Fruit fly (Drosophila melanogaster) whole organism, wandering third instar larva: ENCODE results near the gene CG5541.

Experiments used
- Abd-B ChIP-seq: fragments of >200 bp; optimal IDR thresholded peaks from 2 replicates; lab custom pipeline; 2017; ENCODE audit warnings: missing biosample characterization, missing genetic modification characterization
- CG32264 ChIP-seq: fragments of 200-800 bp; sonication (Bioruptor generic); optimal IDR thresholded peaks from 2 replicates; lab custom pipeline; 2016; ENCODE audit warnings: missing biosample characterization, missing genetic modification characterization
- CG9705 ChIP-seq: fragments of 200-800 bp; sonication (Bioruptor generic); optimal IDR thresholded peaks from 2 replicates; lab custom pipeline; 2018; ENCODE audit warnings: missing biosample characterization, mild to moderate bottlenecking, missing genetic modification characterization
- CrebA ChIP-seq: fragments of 200-800 bp; sonication (Bioruptor generic); optimal IDR thresholded peaks from 2 replicates; lab custom pipeline; 2016; ENCODE audit warnings: missing biosample characterization, mild to moderate bottlenecking, missing genetic modification characterization, borderline replicate concordance
- Dfd ChIP-seq: fragments of >200 bp; optimal IDR thresholded peaks from 2 replicates; lab custom pipeline; 2017; ENCODE audit warnings: missing biosample characterization, missing genetic modification characterization
- Dif ChIP-seq: fragments of 200-275, 200-300 bp; sonication (Bioruptor generic); optimal IDR thresholded peaks from 2 replicates; lab custom pipeline; 2018; ENCODE audit warnings: missing biosample characterization, missing genetic modification characterization; ENCODE audit not compliant: partially characterized antibody
- GATAd ChIP-seq: sonication (Bioruptor generic); optimal IDR thresholded peaks from 2 replicates; lab custom pipeline; 2016; ENCODE audit warnings: missing biosample characterization, missing genetic modification characterization
- HLH106 ChIP-seq: fragments of 200-800 bp; optimal IDR thresholded peaks from 3 replicates; lab custom pipeline; 2019; ENCODE audit warnings: missing biosample characterization, mild to moderate bottlenecking, missing genetic modification characterization, moderate library complexity
- Hnf4 ChIP-seq: fragments of 200-800 bp; sonication (Bioruptor generic); optimal IDR thresholded peaks from 2 replicates; lab custom pipeline; 2016; ENCODE audit warnings: missing biosample characterization, mild to moderate bottlenecking, missing genetic modification characterization
- Hr78 ChIP-seq: fragments of >200 bp; optimal IDR thresholded peaks from 2 replicates; lab custom pipeline; 2017; ENCODE audit warnings: missing biosample characterization, missing genetic modification characterization
- Hr83 ChIP-seq: fragments of 200-300 bp; sonication (Bioruptor generic); optimal IDR thresholded peaks from 2 replicates; lab custom pipeline; 2016; ENCODE audit warnings: missing biosample characterization, mild to moderate bottlenecking, missing genetic modification characterization, moderate library complexity; ENCODE audit not compliant: poor library complexity, severe bottlenecking
- Jra ChIP-seq: sonication (Bioruptor generic); optimal IDR thresholded peaks from 2 replicates; lab custom pipeline; 2016; ENCODE audit warnings: missing biosample characterization, missing genetic modification characterization
- Mio ChIP-seq: sonication (Bioruptor generic); optimal IDR thresholded peaks from 2 replicates; lab custom pipeline; 2016; ENCODE audit warnings: missing biosample characterization, missing genetic modification characterization
- Myc ChIP-seq: fragments of >200 bp; optimal IDR thresholded peaks from 2 replicates; lab custom pipeline; 2017
- N ChIP-seq: fragments of >200 bp; optimal IDR thresholded peaks from 2 replicates; lab custom pipeline; 2018; ENCODE audit warnings: missing biosample characterization, missing external identifiers, missing genetic modification characterization
- OdsH ChIP-seq: fragments of 200-800 bp; sonication (Bioruptor generic); optimal IDR thresholded peaks from 2 replicates; lab custom pipeline; 2016; ENCODE audit warnings: missing biosample characterization, mild to moderate bottlenecking, missing genetic modification characterization
- Rel ChIP-seq, 2 experiments: fragments of 200-800 bp; sonication (Bioruptor generic) in 1 of 2; optimal IDR thresholded peaks; 2 replicates in 1 of 2; 3 replicates in 1 of 2; lab custom pipeline; 2016 to 2019; ENCODE audit warnings: mild to moderate bottlenecking in 2 of 2, missing biosample characterization in 2 of 2, missing genetic modification characterization in 2 of 2, moderate library complexity in 1 of 2
- Sp1 ChIP-seq: fragments of 200-800 bp; sonication (Bioruptor generic); optimal IDR thresholded peaks from 3 replicates; lab custom pipeline; 2019; ENCODE audit warnings: missing biosample characterization, mild to moderate bottlenecking, missing genetic modification characterization, moderate library complexity
- Vsx2 ChIP-seq: fragments of 200-300, 225-300 bp; sonication (Bioruptor generic); optimal IDR thresholded peaks from 2 replicates; lab custom pipeline; 2018; ENCODE audit warnings: missing biosample characterization, missing genetic modification characterization; ENCODE audit not compliant: partially characterized antibody
- br ChIP-seq: fragments of 200-800 bp; sonication (Bioruptor generic); optimal IDR thresholded peaks from 2 replicates; lab custom pipeline; 2016; ENCODE audit warnings: missing biosample characterization, missing genetic modification characterization
- brk ChIP-seq: fragments of 200-800 bp; sonication (Bioruptor generic); optimal IDR thresholded peaks from 2 replicates; lab custom pipeline; 2016; ENCODE audit warnings: missing biosample characterization, mild to moderate bottlenecking, missing genetic modification characterization
- dl ChIP-seq, 2 experiments: fragments of 175-275, 200-275 bp in 1 of 2; fragments of 200-275 bp in 1 of 2; sonication (Bioruptor generic); optimal IDR thresholded peaks; lab custom pipeline; 2018; ENCODE audit warnings: mild to moderate bottlenecking in 2 of 2, missing biosample characterization in 2 of 2, missing genetic modification characterization in 2 of 2, moderate library complexity in 2 of 2; ENCODE audit not compliant: partially characterized antibody in 2 of 2, insufficient read depth in 1 of 2
- dmrt93B ChIP-seq: fragments of 200-800 bp; sonication (Bioruptor generic); optimal IDR thresholded peaks from 2 replicates; lab custom pipeline; 2018; ENCODE audit warnings: missing biosample characterization, mild to moderate bottlenecking, missing genetic modification characterization
- dsf ChIP-seq: sonication (Bioruptor generic); optimal IDR thresholded peaks from 2 replicates; lab custom pipeline; 2016; ENCODE audit warnings: missing biosample characterization, missing genetic modification characterization, borderline replicate concordance
- ey ChIP-seq: fragments of 200-800 bp; sonication (Bioruptor generic); optimal IDR thresholded peaks from 2 replicates; lab custom pipeline; 2016; ENCODE audit warnings: missing biosample characterization, missing genetic modification characterization
- foxo ChIP-seq, 2 experiments: fragments of 200-800 bp; sonication (Bioruptor generic); optimal IDR thresholded peaks; 2 replicates in 1 of 2; 3 replicates in 1 of 2; lab custom pipeline; 2016 to 2017; ENCODE audit warnings: missing biosample characterization in 2 of 2, missing genetic modification characterization in 2 of 2
- fru ChIP-seq: fragments of 200-800 bp; sonication (Bioruptor generic); optimal IDR thresholded peaks from 3 replicates; lab custom pipeline; 2016; ENCODE audit warnings: missing biosample characterization, mild to moderate bottlenecking, missing genetic modification characterization
- h ChIP-seq: fragments of 200-800 bp; sonication (Bioruptor generic); optimal IDR thresholded peaks from 3 replicates; lab custom pipeline; 2016; ENCODE audit warnings: missing biosample characterization, mild to moderate bottlenecking, missing genetic modification characterization
- jim ChIP-seq: fragments of 175-275, 200-325 bp; sonication (Bioruptor generic); optimal IDR thresholded peaks from 2 replicates; lab custom pipeline; 2016; ENCODE audit warnings: missing biosample characterization, mild to moderate bottlenecking, missing genetic modification characterization
- lola ChIP-seq: fragments of >200 bp; optimal IDR thresholded peaks from 2 replicates; lab custom pipeline; 2017; ENCODE audit warnings: missing biosample characterization, missing genetic modification characterization
- pan ChIP-seq: fragments of >200 bp; optimal IDR thresholded peaks from 2 replicates; lab custom pipeline; 2017
- psq ChIP-seq: fragments of 200-800 bp; sonication (Bioruptor generic); optimal IDR thresholded peaks from 3 replicates; lab custom pipeline; 2017; ENCODE audit warnings: missing biosample characterization, mild to moderate bottlenecking, missing genetic modification characterization, moderate library complexity
- rgr ChIP-seq: fragments of 200-800 bp; sonication (Bioruptor generic); optimal IDR thresholded peaks from 3 replicates; lab custom pipeline; 2016; ENCODE audit warnings: missing biosample characterization, mild to moderate bottlenecking, missing genetic modification characterization
- sage ChIP-seq: fragments of 200-800 bp; sonication (Bioruptor generic); optimal IDR thresholded peaks from 2 replicates; lab custom pipeline; 2016; ENCODE audit warnings: missing biosample characterization, mild to moderate bottlenecking, missing genetic modification characterization
- sv ChIP-seq: fragments of 200-800 bp; sonication (Bioruptor generic); optimal IDR thresholded peaks from 3 replicates; lab custom pipeline; 2016; ENCODE audit warnings: missing biosample characterization, missing genetic modification characterization
- tai ChIP-seq: sonication (Bioruptor generic); optimal IDR thresholded peaks from 2 replicates; lab custom pipeline; 2016; ENCODE audit warnings: missing biosample characterization, missing genetic modification characterization
- usp ChIP-seq: fragments of >200 bp; optimal IDR thresholded peaks from 2 replicates; lab custom pipeline; 2017; ENCODE audit warnings: missing biosample characterization, missing genetic modification characterization
- woc ChIP-seq: sonication (Bioruptor generic); optimal IDR thresholded peaks from 2 replicates; lab custom pipeline; 2016; ENCODE audit warnings: missing biosample characterization, mild to moderate bottlenecking, missing genetic modification characterization

Gene CG5541

DNA sequence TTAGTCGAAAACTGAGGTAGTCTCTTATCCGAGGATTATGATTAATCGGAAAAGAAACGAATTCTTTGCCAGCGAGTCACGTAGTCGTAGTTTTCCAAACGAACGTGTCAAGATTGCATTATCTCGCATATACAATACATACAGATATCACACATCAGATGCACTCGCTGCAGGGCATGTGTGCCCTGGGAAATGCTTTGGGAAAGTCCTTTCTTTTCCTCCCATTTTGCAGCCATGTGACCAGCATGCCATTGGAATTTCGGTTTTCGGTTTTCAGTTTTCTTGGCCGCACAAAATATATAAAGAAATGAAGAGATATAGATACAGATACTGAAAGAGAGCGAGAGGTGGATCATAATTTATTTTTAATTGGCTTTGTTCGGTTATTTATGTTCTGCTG is 15.8 kb upstream of the CG5541 start:
- TF ChIP-seq Myc (lab: Kevin White, UChicago) (no peak), Sp1 (no peak), dsf (no peak), psq (no peak), Hr83 (no peak), HLH106 (tag; lab: Kevin White, UChicago) (no peak), Mio (no peak), h (GFP tag; lab: Kevin White, UChicago) (no peak), brk (GFP tag; lab: Kevin White, UChicago) (no peak), foxo (GFP tag; optimal IDR thresholded peaks at IDR 0.05; lab: Kevin White, UChicago) (no peak), sv (GFP tag; lab: Kevin White, UChicago) (no peak), GATAd (no peak), lola (GFP tag; lab: Kevin White, UChicago) (no peak), OdsH (GFP tag; lab: Kevin White, UChicago) (no peak), woc (no peak), N (no peak), Dfd (GFP tag; lab: Kevin White, UChicago) (no peak)

DNA sequence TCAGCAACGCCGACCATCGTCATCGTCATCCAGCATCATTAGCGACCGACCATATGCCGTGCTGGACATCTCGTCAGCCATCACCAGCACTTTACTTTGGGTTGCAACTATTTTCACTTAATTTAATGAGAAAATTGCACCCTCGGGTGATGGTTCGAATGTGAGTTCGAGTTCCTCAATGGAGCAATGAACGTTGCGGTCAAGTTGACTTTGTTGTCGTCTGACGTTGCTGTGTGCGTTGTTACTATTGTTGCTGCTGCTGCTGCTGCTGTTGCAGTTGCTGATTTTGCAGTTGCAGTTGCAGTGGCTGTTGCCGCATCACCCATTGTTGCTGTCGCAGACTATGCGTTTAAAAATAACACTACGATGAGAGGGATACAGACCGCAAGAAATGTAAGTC is 14.1 kb upstream of the CG5541 start:
- TF ChIP-seq dmrt93B (GFP tag; lab: Kevin White, UChicago) (no peak), usp (GFP tag; lab: Kevin White, UChicago) (no peak), fru (GFP tag; lab: Kevin White, UChicago) (no peak), foxo (GFP tag; optimal IDR thresholded peaks at IDR 0.05; lab: Kevin White, UChicago) (no peak), psq (no peak), tai (GFP tag; lab: Kevin White, UChicago) (no peak), Sp1 (no peak), rgr (GFP tag; lab: Kevin White, UChicago) (no peak), OdsH (GFP tag; lab: Kevin White, UChicago) (no peak), jim (no peak), HLH106 (tag; lab: Kevin White, UChicago) (no peak), Vsx2 (no peak), Rel (GFP tag; optimal IDR thresholded peaks at IDR 0.05; lab: Kevin White, UChicago) (no peak), Rel (tag; optimal IDR thresholded peaks at IDR 0.05; lab: Kevin White, UChicago) (no peak), Jra (GFP tag; lab: Kevin White, UChicago) (no peak), sv (GFP tag; lab: Kevin White, UChicago) (no peak), Dif (GFP tag; lab: Kevin White, UChicago) (no peak), N (no peak), Hr83 (no peak), Abd-B (GFP tag; lab: Kevin White, UChicago) (no peak)
- TF ChIP-seq, all 38 proteins: peak for 0

DNA sequence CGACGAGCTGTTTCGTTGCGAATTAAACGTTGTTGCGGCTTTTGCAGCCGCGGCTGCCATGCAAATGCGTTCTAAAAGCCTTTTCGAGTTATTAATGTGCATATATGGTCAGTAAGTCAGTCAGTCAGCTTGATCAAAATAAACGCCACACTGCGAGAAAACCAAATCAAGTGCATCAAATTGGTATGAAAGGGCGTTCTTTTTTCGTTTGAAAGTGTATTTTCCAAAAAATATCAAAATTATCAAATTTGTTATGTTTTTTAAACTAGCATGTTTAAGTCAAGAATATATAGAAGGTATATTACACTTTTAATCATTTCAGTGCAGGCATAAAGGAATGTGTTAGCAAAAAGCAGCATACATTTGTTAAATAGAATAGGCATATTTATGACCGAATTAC is 1.4 kb upstream of the CG5541 start:
- TF ChIP-seq h (GFP tag; lab: Kevin White, UChicago): peak; percentile 59
- TF ChIP-seq Sp1: no peak
- TF ChIP-seq Dfd (GFP tag; lab: Kevin White, UChicago): no peak
- no peak for TF ChIP-seq OdsH (GFP tag; lab: Kevin White, UChicago)
- no peak for TF ChIP-seq tai (GFP tag; lab: Kevin White, UChicago)
- TF ChIP-seq Jra (GFP tag; lab: Kevin White, UChicago): no peak
- peak; percentile 29 for TF ChIP-seq br (GFP tag; lab: Kevin White, UChicago)
- no peak for TF ChIP-seq woc
- TF ChIP-seq brk (GFP tag; lab: Kevin White, UChicago): no peak
- TF ChIP-seq Rel (GFP tag; optimal IDR thresholded peaks at IDR 0.05; lab: Kevin White, UChicago): no peak
- no peak for TF ChIP-seq Rel (tag; optimal IDR thresholded peaks at IDR 0.05; lab: Kevin White, UChicago)
- TF ChIP-seq psq: no peak
- no peak for TF ChIP-seq Dif (GFP tag; lab: Kevin White, UChicago)
- no peak for TF ChIP-seq Hr78 (GFP tag; lab: Kevin White, UChicago)
- TF ChIP-seq Hr83: no peak
- peak; percentile 34 for TF ChIP-seq rgr (GFP tag; lab: Kevin White, UChicago)
- no peak for TF ChIP-seq Mio
- TF ChIP-seq Abd-B (GFP tag; lab: Kevin White, UChicago): no peak
- TF ChIP-seq jim: no peak
- no peak for TF ChIP-seq Vsx2
- TF ChIP-seq N: no peak
- peak; percentile 27 for TF ChIP-seq HLH106 (tag; lab: Kevin White, UChicago)
- no peak for TF ChIP-seq CG32264 (GFP tag; lab: Kevin White, UChicago)
- no peak for TF ChIP-seq Myc (lab: Kevin White, UChicago)
- TF ChIP-seq fru (GFP tag; lab: Kevin White, UChicago): peak; percentile 11
- no peak for TF ChIP-seq lola (GFP tag; lab: Kevin White, UChicago)
- peak; percentile 44 for TF ChIP-seq ey (GFP tag; lab: Kevin White, UChicago)
- TF ChIP-seq sage (GFP tag; lab: Kevin White, UChicago): no peak
- no peak for TF ChIP-seq pan (lab: Kevin White, UChicago)
- no peak for TF ChIP-seq dl (GFP tag; optimal IDR thresholded peaks at IDR 0.05; lab: Kevin White, UChicago; ENCODE audit: insufficient read depth in 1 of 2, partially characterized antibody in 2 of 2)
- peak; percentile 8 for TF ChIP-seq Hnf4 (GFP tag; lab: Kevin White, UChicago)
- TF ChIP-seq CG9705: no peak
- no peak for TF ChIP-seq sv (GFP tag; lab: Kevin White, UChicago)
- no peak for TF ChIP-seq usp (GFP tag; lab: Kevin White, UChicago)
- no peak for TF ChIP-seq dmrt93B (GFP tag; lab: Kevin White, UChicago)
- no peak for TF ChIP-seq GATAd
- no peak for TF ChIP-seq CrebA (GFP tag; lab: Kevin White, UChicago)
- peak in 1 of 2 experiments; percentile 36 for TF ChIP-seq foxo (GFP tag; optimal IDR thresholded peaks at IDR 0.05; lab: Kevin White, UChicago)
- TF ChIP-seq dsf: no peak
